Worm (Caenorhabditis elegans) whole organism, mixed stage, embryonic: ENCODE data around the gene rab-3.

ENCODE experiments used
- nhr-12 ChIP-seq: fragments of 150-350 bp; optimal IDR thresholded peaks from 2 replicates; lab custom pipeline; 2014; ENCODE audit warnings: missing biosample characterization, missing genetic modification characterization
- nhr-28 ChIP-seq: fragments of 150-350 bp; optimal IDR thresholded peaks from 2 replicates; lab custom pipeline; 2014; ENCODE audit warnings: missing biosample characterization, missing genetic modification characterization
- nhr-76 ChIP-seq: sonication (generic microtip); optimal IDR thresholded peaks from 2 replicates; lab custom pipeline; 2017; ENCODE audit warnings: missing biosample characterization, missing genetic modification characterization
- snpc-4 ChIP-seq: fragments of 150-350 bp; optimal IDR thresholded peaks from 2 replicates; lab custom pipeline; 2014; ENCODE audit warnings: missing biosample characterization, missing genetic modification characterization
- sptf-1 ChIP-seq: sonication (generic microtip); optimal IDR thresholded peaks from 2 replicates; lab custom pipeline; 2017; ENCODE audit warnings: mild to moderate bottlenecking, missing genetic modification characterization, moderate library complexity, missing compliant biosample characterization

- no peak for TF ChIP-seq nhr-12 (tag; lab: Kevin White, UChicago)
- no peak for TF ChIP-seq nhr-28 (tag; lab: Kevin White, UChicago)
- TF ChIP-seq sptf-1 (tag; lab: Kevin White, UChicago): peak; percentile 85
- TF ChIP-seq snpc-4 (tag; lab: Kevin White, UChicago): no peak
- TF ChIP-seq nhr-76 (tag; lab: Kevin White, UChicago): no peak
Measured at ce11 chrII:5772547-5773142, 45.0 kb upstream of the rab-3 start.
